Worm (Caenorhabditis elegans): Measurements from ENCODE around the gene oops-1.

oops-1 gene

ce11 chrIV:5809733-5810132 lies 4.2 kb downstream of the oops-1 start:
- no peak for TF ChIP-seq rnt-1 (tag; optimal IDR thresholded peaks at IDR 0.05)
- TF ChIP-seq lin-14 (GFP tag; optimal IDR thresholded peaks at IDR 0.05), result peak; percentile 43
- TF ChIP-seq dsc-1 (tag; optimal IDR thresholded peaks at IDR 0.05), result peak; percentile 16
- no peak for TF ChIP-seq vab-15 (tag; optimal IDR thresholded peaks at IDR 0.05)
- no peak for TF ChIP-seq efl-1 (optimal IDR thresholded peaks at IDR 0.05)
- peak in 1 of 2 experiments; percentile 63 for TF ChIP-seq efl-1 (GFP tag; optimal IDR thresholded peaks at IDR 0.05 in 1 of 2)
- peak; percentile 5 for TF ChIP-seq fkh-8 (tag; optimal IDR thresholded peaks at IDR 0.05)
- TF ChIP-seq nhr-71 (tag; optimal IDR thresholded peaks at IDR 0.05), result no peak
- no peak for TF ChIP-seq fkh-4 (tag; optimal IDR thresholded peaks at IDR 0.05; ENCODE audit: borderline replicate concordance)
- no peak for TF ChIP-seq F16B12.6 (tag; optimal IDR thresholded peaks at IDR 0.05)
- TF ChIP-seq hlh-17 (GFP tag; optimal IDR thresholded peaks at IDR 0.05; ENCODE audit: borderline replicate concordance), result no peak
- TF ChIP-seq zag-1 (tag; optimal IDR thresholded peaks at IDR 0.05), result no peak
- TF ChIP-seq nhr-47 (tag; optimal IDR thresholded peaks at IDR 0.05), result no peak
- no peak for TF ChIP-seq xbp-1 (tag; optimal IDR thresholded peaks at IDR 0.05)
- TF ChIP-seq egl-13 (tag; optimal IDR thresholded peaks at IDR 0.05), result no peak
- TF ChIP-seq efl-3 (GFP tag; optimal IDR thresholded peaks at IDR 0.05), result no peak
- TF ChIP-seq pax-3 (tag; optimal IDR thresholded peaks at IDR 0.05), result no peak
- TF ChIP-seq elt-2 (tag; optimal IDR thresholded peaks at IDR 0.05), result no peak

DNA sequence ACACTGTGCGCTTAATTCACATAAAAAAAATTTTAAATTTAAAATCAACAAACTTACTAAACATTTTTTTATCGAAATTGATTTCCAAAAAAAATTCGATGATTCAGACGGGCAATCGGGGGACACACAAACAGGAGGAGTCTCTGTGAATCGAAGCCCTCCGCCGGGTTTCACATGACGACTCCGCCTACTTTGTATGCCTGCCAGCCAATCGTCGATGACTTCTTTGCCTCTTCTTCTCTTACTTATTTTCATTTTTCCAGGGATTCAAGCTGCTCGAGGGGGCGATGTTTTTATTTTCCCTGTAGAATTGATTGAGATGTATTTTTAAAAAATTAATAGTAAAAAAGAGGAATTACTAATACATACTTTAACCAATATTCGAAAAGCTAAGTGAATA lies 7.0 kb downstream of the oops-1 start, which contains the start of gene lntl-1:
Gene lntl-1 (minus strand): TSS at position 185 of the 400 bp plus-strand sequence.
- TF ChIP-seq isw-1 (GFP tag; IDR thresholded peaks at IDR 0.05), result no peak
- peak; percentile 11 for TF ChIP-seq dsc-1 (tag; optimal IDR thresholded peaks at IDR 0.05)
- TF ChIP-seq lsy-2 (tag; optimal IDR thresholded peaks at IDR 0.05), result peak; percentile 32 to 71
- peak; percentile 41 for TF ChIP-seq mep-1 (tag; optimal IDR thresholded peaks at IDR 0.05)
- peak; percentile 25 for TF ChIP-seq lin-14 (GFP tag; optimal IDR thresholded peaks at IDR 0.05)
- TF ChIP-seq fkh-8 (tag; optimal IDR thresholded peaks at IDR 0.05), result peak; percentile 30
- TF ChIP-seq skn-1 (tag; optimal IDR thresholded peaks at IDR 0.05), result peak; percentile 7
- no peak for TF ChIP-seq hlh-17 (GFP tag; optimal IDR thresholded peaks at IDR 0.05; ENCODE audit: borderline replicate concordance)
- TF ChIP-seq snu-23 (GFP tag; optimal IDR thresholded peaks at IDR 0.05), result peak; percentile 4

DNA sequence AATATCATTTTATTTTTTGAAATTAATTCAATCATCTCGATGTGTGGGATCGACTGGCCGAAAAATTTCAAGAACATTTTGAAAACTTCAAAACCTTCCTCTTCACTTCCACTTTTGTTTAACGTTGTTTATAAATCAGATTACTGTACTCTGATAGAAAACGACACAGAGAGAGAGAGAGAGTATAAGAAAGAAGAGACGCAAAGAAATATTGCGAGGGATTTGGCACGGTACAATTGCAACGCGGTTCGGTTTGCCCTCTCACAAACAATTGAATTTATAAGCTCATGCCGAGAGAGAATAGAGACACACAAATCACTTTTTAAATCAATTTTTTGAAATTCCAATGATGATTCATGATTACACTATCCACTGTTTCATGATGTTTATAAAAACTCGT lies 7.6 kb downstream of the oops-1 start:
- TF ChIP-seq aly-2 (tag; optimal IDR thresholded peaks at IDR 0.05), result no peak
- no peak for TF ChIP-seq nhr-47 (tag; optimal IDR thresholded peaks at IDR 0.05)
- TF ChIP-seq lir-3 (tag; optimal IDR thresholded peaks at IDR 0.05; ENCODE audit: poor library complexity), result no peak
- no peak for TF ChIP-seq nhr-28 (tag; optimal IDR thresholded peaks at IDR 0.05)
- TF ChIP-seq snu-23 (GFP tag; optimal IDR thresholded peaks at IDR 0.05), result peak; percentile 33
- TF ChIP-seq xbp-1 (tag; optimal IDR thresholded peaks at IDR 0.05), result no peak
- TF ChIP-seq sox-4 (tag; optimal IDR thresholded peaks at IDR 0.05), result no peak
- peak in 1 of 2 experiments; percentile 57 for TF ChIP-seq lsy-2 (tag; optimal IDR thresholded peaks at IDR 0.05)

- TF ChIP-seq nhr-85 (tag), result peak; percentile 70
- TF ChIP-seq mef-2 (tag; optimal IDR thresholded peaks at IDR 0.05), result no peak
- TF ChIP-seq lin-15B (tag; optimal IDR thresholded peaks at IDR 0.05), result no peak
- no peak for TF ChIP-seq F16B12.6 (tag; optimal IDR thresholded peaks at IDR 0.05)
- peak; percentile 62 for TF ChIP-seq xbp-1 (tag; optimal IDR thresholded peaks at IDR 0.05)
- no peak for TF ChIP-seq sup-37 (GFP tag; optimal IDR thresholded peaks at IDR 0.05)
- TF ChIP-seq nhr-84 (tag; optimal IDR thresholded peaks at IDR 0.05), result no peak
- no peak for TF ChIP-seq mab-9 (GFP tag; IDR thresholded peaks at IDR 0.05)
- no peak for TF ChIP-seq sptf-1 (tag; optimal IDR thresholded peaks at IDR 0.05)
- no peak for TF ChIP-seq unc-30 (tag; optimal IDR thresholded peaks at IDR 0.05)
- no peak for TF ChIP-seq aly-2 (tag; optimal IDR thresholded peaks at IDR 0.05)
- TF ChIP-seq swsn-7 (tag; optimal IDR thresholded peaks at IDR 0.05), result peak; percentile 63
- no peak for TF ChIP-seq unc-130 (tag; optimal IDR thresholded peaks at IDR 0.05)
- TF ChIP-seq ceh-88 (GFP tag; IDR thresholded peaks at IDR 0.05), result no peak
- no peak for TF ChIP-seq zip-4 (GFP tag; optimal IDR thresholded peaks at IDR 0.05)
- TF ChIP-seq elt-2 (tag; optimal IDR thresholded peaks at IDR 0.05), result no peak
- TF ChIP-seq tbx-2 (tag; optimal IDR thresholded peaks at IDR 0.05), result peak; percentile 38
- TF ChIP-seq mep-1 (tag; optimal IDR thresholded peaks at IDR 0.05), result peak; percentile 68
- no peak for TF ChIP-seq ceh-90 (tag; optimal IDR thresholded peaks at IDR 0.05)
- no peak for TF ChIP-seq unc-62 (GFP tag; optimal IDR thresholded peaks at IDR 0.05)
- TF ChIP-seq Y116A8C.19 (tag; optimal IDR thresholded peaks at IDR 0.05; ENCODE audit: borderline replicate concordance), result no peak
- TF ChIP-seq ets-5 (GFP tag; IDR thresholded peaks at IDR 0.05), result no peak
- TF ChIP-seq ceh-8 (GFP tag; optimal IDR thresholded peaks at IDR 0.05), result no peak
- TF ChIP-seq nhr-77 (tag; optimal IDR thresholded peaks at IDR 0.05), result no peak
- TF ChIP-seq pax-3 (tag; optimal IDR thresholded peaks at IDR 0.05), result peak; percentile 61
- TF ChIP-seq ceh-82 (tag; optimal IDR thresholded peaks at IDR 0.05), result peak in 2 of 3 experiments; percentile 6 to 70
These were observed 8.5 kb downstream of the oops-1 start for ce11 chrIV:5805477-5805876.

Measured in whole organism, L1 larva.